Worm (Caenorhabditis elegans): ENCODE data around the gene T05A8.2.

Gene T05A8.2

DNA sequence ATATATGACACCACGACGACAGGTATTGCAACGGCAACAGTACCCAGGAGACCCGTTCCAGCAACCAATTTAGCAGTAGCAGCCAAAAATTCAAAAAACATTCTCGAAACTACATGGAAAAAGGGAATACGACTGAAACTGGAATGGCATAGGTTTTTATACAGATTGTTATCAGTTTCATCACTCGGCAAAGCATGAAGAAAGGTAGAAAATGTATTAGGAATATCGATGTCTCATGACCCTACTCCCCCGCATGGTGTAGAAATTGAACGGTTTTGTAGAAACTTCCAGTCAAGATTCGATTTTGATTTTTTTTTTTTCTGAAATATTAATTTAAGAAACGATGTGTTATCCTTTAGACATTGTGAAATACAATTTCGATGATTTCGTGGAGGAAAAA, at the start of gene T05A8.2:
Gene T05A8.2 (minus strand): TSS at position 101 of the 400 bp plus-strand sequence.
- TF ChIP-seq mab-9 (GFP tag; IDR thresholded peaks at IDR 0.05) (no peak), nhr-90 (tag; optimal IDR thresholded peaks at IDR 0.05; ENCODE audit: poor library complexity) (no peak), grh-1 (GFP tag; IDR thresholded peaks at IDR 0.05) (no peak), ceh-88 (GFP tag; IDR thresholded peaks at IDR 0.05) (no peak), F16B12.6 (tag; optimal IDR thresholded peaks at IDR 0.05) (no peak), ets-5 (GFP tag; IDR thresholded peaks at IDR 0.05) (no peak), nhr-71 (tag; optimal IDR thresholded peaks at IDR 0.05) (no peak)

DNA sequence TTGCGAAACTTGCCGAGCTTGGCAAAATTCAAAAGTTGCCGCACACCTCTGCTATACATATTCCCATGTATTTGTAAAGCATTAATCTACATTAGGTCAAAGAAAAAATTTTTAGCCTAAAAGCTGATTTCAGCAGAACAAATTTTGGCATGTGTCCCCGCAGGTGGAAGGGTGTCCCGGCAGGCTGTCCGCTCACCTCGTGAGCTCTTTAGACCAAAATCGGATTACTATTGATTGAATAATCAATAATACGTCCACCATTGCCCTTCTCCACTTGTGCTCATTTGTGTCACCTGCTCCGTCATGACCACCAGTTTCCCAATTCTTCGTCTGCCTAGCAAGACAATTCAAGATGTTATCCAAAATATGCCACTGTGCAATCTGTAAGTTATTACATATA, 47.7 kb upstream of the T05A8.2 start, which contains the start of gene fbxb-107:
Gene fbxb-107 (plus strand): TSS at position 297 of the 400 bp plus-strand sequence.
- TF ChIP-seq mab-9 (GFP tag; IDR thresholded peaks at IDR 0.05) (no peak), pqm-1 (tag; optimal IDR thresholded peaks at IDR 0.05) (no peak), lin-35 (GFP tag; optimal IDR thresholded peaks at IDR 0.05) (no peak), unc-30 (tag; optimal IDR thresholded peaks at IDR 0.05) (no peak), ces-1 (GFP tag; optimal IDR thresholded peaks at IDR 0.05) (no peak), lin-39 (tag; optimal IDR thresholded peaks at IDR 0.05) (no peak), blmp-1 (tag; optimal IDR thresholded peaks at IDR 0.05) (no peak), nhr-20 (tag; optimal IDR thresholded peaks at IDR 0.05) (no peak), elt-3 (tag; optimal IDR thresholded peaks at IDR 0.05) (no peak), pag-3 (tag; optimal IDR thresholded peaks at IDR 0.05; ENCODE audit: borderline replicate concordance, insufficient read depth) (no peak), egl-27 (tag; optimal IDR thresholded peaks at IDR 0.05) (no peak), fkh-10 (GFP tag; optimal IDR thresholded peaks at IDR 0.05) (no peak), pax-3 (tag; optimal IDR thresholded peaks at IDR 0.05) (no peak), irx-1 (tag; optimal IDR thresholded peaks at IDR 0.05) (no peak), lsy-2 (tag; optimal IDR thresholded peaks at IDR 0.05) (no peak), Y116A8C.19 (tag; optimal IDR thresholded peaks at IDR 0.05; ENCODE audit: borderline replicate concordance) (no peak), mdl-1 (tag; optimal IDR thresholded peaks at IDR 0.05) (no peak), hpl-2 (GFP tag; optimal IDR thresholded peaks at IDR 0.05) (no peak), sup-37 (GFP tag; optimal IDR thresholded peaks at IDR 0.05) (no peak), unc-86 (tag; optimal IDR thresholded peaks at IDR 0.05) (no peak)

DNA sequence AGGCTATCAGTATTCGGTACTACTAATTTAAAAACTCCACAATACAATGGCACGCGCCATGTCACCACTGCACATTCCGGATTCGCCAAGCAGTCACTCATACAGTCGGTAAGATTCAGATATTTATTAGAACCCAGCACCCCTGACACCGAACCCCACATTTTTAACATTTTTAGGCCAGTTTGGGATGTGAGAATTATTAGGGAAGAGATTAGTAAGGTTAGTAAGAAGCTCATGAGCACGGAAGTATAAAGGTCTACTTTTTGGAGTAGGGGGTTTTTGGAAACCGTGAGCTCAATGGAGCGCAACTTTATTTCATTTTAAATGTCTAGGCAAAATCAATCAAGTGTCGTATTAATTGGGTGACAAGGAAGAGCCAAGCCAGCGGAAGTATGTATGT, 47.1 kb upstream of the T05A8.2 start, which contains the start of gene F29A7.8:
Gene F29A7.8 (minus strand): TSS at position 101 of the 400 bp plus-strand sequence.
- no peak for TF ChIP-seq lin-14 (GFP tag; optimal IDR thresholded peaks at IDR 0.05)
- TF ChIP-seq nhr-85 (tag): no peak
- no peak for TF ChIP-seq jun-1 (tag; optimal IDR thresholded peaks at IDR 0.05)
- no peak for TF ChIP-seq nhr-11 (tag; optimal IDR thresholded peaks at IDR 0.05)
- no peak for TF ChIP-seq nhr-19 (GFP tag; conservative IDR thresholded peaks at IDR 0.05)
- TF ChIP-seq efl-1 (optimal IDR thresholded peaks at IDR 0.05): no peak
- peak in 1 of 2 experiments; percentile 22 for TF ChIP-seq efl-1 (GFP tag; optimal IDR thresholded peaks at IDR 0.05 in 1 of 2)
- no peak for TF ChIP-seq egl-13 (tag; optimal IDR thresholded peaks at IDR 0.05)
- TF ChIP-seq lin-35 (GFP tag; optimal IDR thresholded peaks at IDR 0.05): no peak

DNA sequence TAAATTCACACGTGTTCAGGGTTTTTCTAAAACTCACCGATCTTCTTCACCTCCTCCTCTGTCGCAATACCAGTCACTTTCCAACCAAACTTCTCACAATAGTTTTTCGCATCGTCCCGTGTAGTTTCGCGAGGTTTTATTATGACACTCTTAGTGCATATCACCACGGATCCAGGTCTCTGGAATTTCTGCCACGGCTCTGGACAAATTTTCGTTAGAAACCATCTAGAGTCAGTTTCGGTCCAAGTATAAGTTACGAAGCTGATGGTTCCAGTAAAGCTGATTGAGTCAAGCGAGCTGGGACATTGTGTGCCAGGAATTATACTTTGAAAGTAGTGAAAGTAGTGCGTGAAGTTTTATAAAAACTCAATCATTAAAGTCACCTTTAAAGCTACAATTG, 45.5 kb upstream of the T05A8.2 start:
- TF ChIP-seq nhr-19 (GFP tag; conservative IDR thresholded peaks at IDR 0.05) (no peak), mep-1 (tag; optimal IDR thresholded peaks at IDR 0.05) (no peak), C34B4.2 (tag; optimal IDR thresholded peaks at IDR 0.05) (no peak), irx-1 (tag; optimal IDR thresholded peaks at IDR 0.05) (no peak)

DNA sequence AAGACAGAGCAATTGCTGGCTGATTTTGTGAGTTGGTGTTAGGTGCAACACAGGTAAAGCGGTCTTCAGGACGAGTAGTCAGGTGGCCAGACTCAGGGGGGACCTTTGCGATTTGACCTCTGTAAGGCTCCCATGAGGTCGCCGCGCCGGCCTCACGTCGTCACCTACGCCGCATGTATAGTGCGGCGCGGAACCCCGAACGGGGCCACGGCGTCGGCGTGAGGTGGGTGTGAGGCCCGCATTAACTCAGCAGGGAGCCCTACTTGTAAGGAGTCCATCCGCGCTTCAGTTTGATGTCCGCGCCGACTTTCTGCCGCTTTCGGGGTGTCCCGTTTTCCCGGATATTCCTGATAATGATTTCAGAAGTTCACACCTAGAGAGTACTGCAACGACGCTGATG, 43.8 kb upstream of the T05A8.2 start:
- TF ChIP-seq dsc-1 (tag; optimal IDR thresholded peaks at IDR 0.05): no peak
- no peak for TF ChIP-seq mef-2 (tag; optimal IDR thresholded peaks at IDR 0.05)
- no peak for TF ChIP-seq pqm-1 (tag; optimal IDR thresholded peaks at IDR 0.05)
- no peak for TF ChIP-seq jun-1 (tag; optimal IDR thresholded peaks at IDR 0.05)
- TF ChIP-seq unc-30 (tag; optimal IDR thresholded peaks at IDR 0.05): no peak
- TF ChIP-seq fkh-8 (tag; optimal IDR thresholded peaks at IDR 0.05): no peak
- TF ChIP-seq nhr-85 (tag): no peak
- no peak for TF ChIP-seq nhr-84 (tag; optimal IDR thresholded peaks at IDR 0.05)
- TF ChIP-seq xbp-1 (tag; optimal IDR thresholded peaks at IDR 0.05): no peak
- TF ChIP-seq sox-4 (tag; optimal IDR thresholded peaks at IDR 0.05): no peak
- TF ChIP-seq swsn-7 (tag; optimal IDR thresholded peaks at IDR 0.05): no peak
- no peak for TF ChIP-seq fkh-4 (tag; optimal IDR thresholded peaks at IDR 0.05; ENCODE audit: borderline replicate concordance)
- TF ChIP-seq alr-1 (tag; optimal IDR thresholded peaks at IDR 0.05; ENCODE audit: borderline replicate concordance): no peak
- no peak for TF ChIP-seq nhr-71 (tag; optimal IDR thresholded peaks at IDR 0.05)
- TF ChIP-seq F16B12.6 (tag; optimal IDR thresholded peaks at IDR 0.05): no peak
- TF ChIP-seq ceh-63 (GFP tag; optimal IDR thresholded peaks at IDR 0.05): no peak
- TF ChIP-seq unc-130 (tag; optimal IDR thresholded peaks at IDR 0.05): no peak

Data from whole organism, L1 larva.